Worm (Caenorhabditis elegans): ENCODE results near the gene sysm-1.

sysm-1 gene

DNA sequence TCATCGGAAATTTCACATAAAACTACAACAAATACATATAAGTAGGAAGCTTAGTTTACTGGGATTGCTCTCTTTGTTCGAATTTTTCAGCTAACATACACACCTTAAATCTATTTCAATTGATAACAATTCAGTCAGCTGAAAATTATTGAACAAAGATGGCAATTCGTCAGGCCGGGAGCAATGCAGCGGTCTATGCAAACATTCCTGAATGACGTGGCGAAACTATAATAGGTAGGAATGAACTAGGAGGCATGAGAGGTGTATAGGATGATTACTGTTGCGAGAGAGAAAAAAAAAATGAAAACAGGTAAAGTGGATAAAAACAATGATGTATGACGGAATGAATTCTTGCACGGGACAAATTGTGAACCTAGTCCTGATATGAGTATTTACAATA is 40.9 kb downstream of the sysm-1 start:
- no peak for TF ChIP-seq dve-1 (tag; optimal IDR thresholded peaks at IDR 0.05)
- TF ChIP-seq pqm-1 (tag; optimal IDR thresholded peaks at IDR 0.05) = no peak
- TF ChIP-seq ceh-14 (tag; optimal IDR thresholded peaks at IDR 0.05) = no peak
- TF ChIP-seq Y22D7AL.16 (tag; optimal IDR thresholded peaks at IDR 0.05) = no peak
- no peak for TF ChIP-seq pax-1 (tag; optimal IDR thresholded peaks at IDR 0.05)
- no peak for TF ChIP-seq pag-3 (tag; optimal IDR thresholded peaks at IDR 0.05; ENCODE audit: borderline replicate concordance)
- no peak for TF ChIP-seq elt-2 (tag; optimal IDR thresholded peaks at IDR 0.05)
- no peak for TF ChIP-seq ceh-18 (tag; optimal IDR thresholded peaks at IDR 0.05)
- TF ChIP-seq pha-2 (tag; optimal IDR thresholded peaks at IDR 0.05) = no peak
- no peak for TF ChIP-seq tbx-7 (tag; optimal IDR thresholded peaks at IDR 0.05)
- no peak for TF ChIP-seq K09A11.1 (tag; optimal IDR thresholded peaks at IDR 0.05; ENCODE audit: insufficient read depth)
- no peak for TF ChIP-seq hlh-15 (tag; optimal IDR thresholded peaks at IDR 0.05)
- no peak for TF ChIP-seq tbx-2 (tag; optimal IDR thresholded peaks at IDR 0.05)
- TF ChIP-seq che-1 (tag; optimal IDR thresholded peaks at IDR 0.05) = no peak
- no peak for TF ChIP-seq ceh-24 (tag; optimal IDR thresholded peaks at IDR 0.05)
- no peak for TF ChIP-seq mec-3 (tag; optimal IDR thresholded peaks at IDR 0.05; ENCODE audit: borderline replicate concordance)
- no peak for TF ChIP-seq fax-1 (tag; optimal IDR thresholded peaks at IDR 0.05)
- TF ChIP-seq hlh-8 (tag; optimal IDR thresholded peaks at IDR 0.05) = no peak
- no peak for TF ChIP-seq rnt-1 (tag; optimal IDR thresholded peaks at IDR 0.05)
- TF ChIP-seq pat-9 (tag; optimal IDR thresholded peaks at IDR 0.05) = no peak

DNA sequence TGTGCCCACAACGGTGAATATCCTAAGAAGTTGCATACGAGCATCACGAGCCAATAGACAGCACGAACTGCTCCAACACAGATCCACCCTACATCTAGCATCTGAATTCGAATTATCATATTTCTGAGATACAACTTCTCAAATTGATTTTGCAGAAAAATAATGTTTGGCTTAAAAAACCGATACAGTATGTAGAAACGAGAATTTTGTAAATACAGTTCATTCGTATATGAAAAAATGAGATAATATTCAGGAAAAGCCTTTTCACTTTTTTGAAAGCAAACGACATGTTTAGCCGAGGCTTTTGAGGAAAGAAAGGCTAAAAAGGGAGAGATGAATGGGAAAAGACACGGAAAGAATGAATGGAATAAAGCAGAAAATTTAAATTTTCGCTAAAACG is 41.7 kb downstream of the sysm-1 start, which contains the start of gene F37B12.3:
TSS of gene F37B12.3 (minus strand) at position 101 of the 400 bp plus-strand sequence.
- TF ChIP-seq ceh-45 (GFP tag; IDR thresholded peaks at IDR 0.05) = no peak
- TF ChIP-seq sdc-2 (tag; optimal IDR thresholded peaks at IDR 0.05) = no peak
- no peak for TF ChIP-seq ceh-14 (tag; optimal IDR thresholded peaks at IDR 0.05)
- TF ChIP-seq ceh-9 (tag; optimal IDR thresholded peaks at IDR 0.05) = no peak
- TF ChIP-seq Y22D7AL.16 (tag; optimal IDR thresholded peaks at IDR 0.05) = no peak
- TF ChIP-seq pros-1 (tag; optimal IDR thresholded peaks at IDR 0.05) = no peak
- TF ChIP-seq nhr-232 (tag; optimal IDR thresholded peaks at IDR 0.05) = no peak
- no peak for TF ChIP-seq ama-1 (optimal IDR thresholded peaks at IDR 0.05)
- TF ChIP-seq ceh-18 (tag; optimal IDR thresholded peaks at IDR 0.05) = no peak
- TF ChIP-seq fax-1 (tag; optimal IDR thresholded peaks at IDR 0.05) = no peak
- no peak for TF ChIP-seq T23F11.4 (GFP tag; optimal IDR thresholded peaks at IDR 0.05)
- TF ChIP-seq pat-9 (tag; optimal IDR thresholded peaks at IDR 0.05) = no peak
- TF ChIP-seq lim-6 (tag; optimal IDR thresholded peaks at IDR 0.05) = no peak
- no peak for TF ChIP-seq che-1 (tag; optimal IDR thresholded peaks at IDR 0.05)
- TF ChIP-seq elt-2 (tag; optimal IDR thresholded peaks at IDR 0.05) = no peak

DNA sequence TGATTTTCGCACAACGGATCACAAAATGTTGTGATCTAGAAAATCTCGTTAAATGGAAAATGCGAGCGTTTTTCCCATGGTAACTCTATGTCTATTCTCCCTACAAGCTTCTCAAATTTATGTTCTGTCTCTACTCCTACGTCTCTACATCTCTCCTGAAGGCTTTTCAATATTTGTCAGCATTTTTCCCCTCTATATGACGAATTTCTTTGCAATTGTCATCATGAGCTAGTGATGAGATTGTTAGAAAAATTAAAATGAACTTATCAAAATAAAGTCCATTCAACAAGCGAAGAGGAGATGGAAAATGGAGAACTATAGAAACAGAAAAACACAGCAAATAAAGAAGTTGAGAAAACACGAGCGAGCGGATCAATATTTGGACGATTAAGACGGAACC is 44.3 kb downstream of the sysm-1 start:
- TF ChIP-seq lim-6 (tag; optimal IDR thresholded peaks at IDR 0.05) (no peak), ceh-34 (tag; optimal IDR thresholded peaks at IDR 0.05) (no peak), pros-1 (tag; optimal IDR thresholded peaks at IDR 0.05) (no peak), hlh-15 (tag; optimal IDR thresholded peaks at IDR 0.05) (no peak), F13H6.1 (tag; optimal IDR thresholded peaks at IDR 0.05) (no peak), ttx-3 (tag; optimal IDR thresholded peaks at IDR 0.05) (no peak), unc-86 (tag; optimal IDR thresholded peaks at IDR 0.05) (no peak), sox-2 (GFP tag; IDR thresholded peaks at IDR 0.05) (no peak)

DNA sequence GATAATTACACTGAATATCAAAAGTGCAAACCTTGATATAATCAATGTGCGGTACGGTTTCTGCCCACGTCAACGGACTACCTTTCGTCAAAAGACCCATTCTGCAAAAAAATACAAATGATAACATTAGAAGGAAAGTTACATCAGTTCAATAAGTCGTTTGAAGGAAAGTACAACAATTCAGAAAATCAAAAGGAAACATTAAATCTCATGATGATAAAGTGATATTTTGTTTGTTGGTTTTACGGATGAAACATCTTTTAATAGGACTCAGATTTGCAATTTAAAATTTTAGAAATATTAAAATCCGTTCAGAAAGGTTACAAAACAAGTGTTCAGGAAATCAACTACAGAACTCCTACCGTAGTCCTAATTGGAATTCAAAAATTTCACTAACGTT is 44.8 kb downstream of the sysm-1 start, which contains the start of gene gcs-1:
TSS of gene gcs-1 (minus strand) at position 101 of the 400 bp plus-strand sequence.
- TF ChIP-seq che-1 (tag; optimal IDR thresholded peaks at IDR 0.05) (no peak), K02D7.2 (tag; optimal IDR thresholded peaks at IDR 0.05) (no peak), rnt-1 (tag; optimal IDR thresholded peaks at IDR 0.05) (no peak), hlh-13 (GFP tag; optimal IDR thresholded peaks at IDR 0.05) (no peak), ref-2 (tag; optimal IDR thresholded peaks at IDR 0.05) (no peak), dve-1 (tag; optimal IDR thresholded peaks at IDR 0.05) (no peak), odd-2 (tag; optimal IDR thresholded peaks at IDR 0.05) (no peak), Y22D7AL.16 (tag; optimal IDR thresholded peaks at IDR 0.05) (no peak), pag-3 (tag; optimal IDR thresholded peaks at IDR 0.05; ENCODE audit: borderline replicate concordance) (no peak), ceh-6 (GFP tag; optimal IDR thresholded peaks at IDR 0.05) (no peak), ahr-1 (tag; optimal IDR thresholded peaks at IDR 0.05) (no peak), hlh-15 (tag; optimal IDR thresholded peaks at IDR 0.05) (no peak), madf-2 (tag; optimal IDR thresholded peaks at IDR 0.05) (no peak)
